Worm (Caenorhabditis elegans): Measurements from ENCODE around the gene cest-6.

The cest-6 gene

DNA sequence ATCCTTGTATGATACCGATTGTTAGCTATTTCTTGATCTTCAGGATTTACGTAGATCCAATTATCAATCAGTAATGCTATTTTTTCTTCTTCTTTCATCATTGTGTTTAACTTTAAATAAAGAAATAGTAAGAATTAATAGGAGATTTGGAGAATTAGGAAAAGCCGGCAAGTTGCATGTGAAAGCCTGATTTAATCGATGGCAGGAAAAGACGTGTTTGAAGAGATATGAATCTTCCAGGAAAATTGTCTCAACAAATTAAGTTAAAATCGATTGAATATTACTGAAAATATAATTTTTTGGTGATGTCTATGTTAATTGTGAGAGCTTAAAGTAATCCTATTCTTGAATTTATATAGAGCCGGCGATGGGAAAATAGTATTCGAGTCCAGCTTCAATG, 42.9 kb upstream of the cest-6 start, which contains the start of gene ZK381.62:
Gene ZK381.62 (minus strand): TSS at position 101 of the 400 bp plus-strand sequence.
- TF ChIP-seq F13H6.1 (tag; optimal IDR thresholded peaks at IDR 0.05) (no peak), ceh-48 (tag; optimal IDR thresholded peaks at IDR 0.05) (no peak), ceh-45 (GFP tag; IDR thresholded peaks at IDR 0.05) (no peak), elt-4 (tag; optimal IDR thresholded peaks at IDR 0.05) (no peak), C38D4.7 (GFP tag; optimal IDR thresholded peaks at IDR 0.05) (no peak), sox-4 (tag; optimal IDR thresholded peaks at IDR 0.05) (no peak), hlh-6 (tag; optimal IDR thresholded peaks at IDR 0.05) (no peak), hlh-8 (tag; optimal IDR thresholded peaks at IDR 0.05) (no peak), ref-2 (tag; optimal IDR thresholded peaks at IDR 0.05) (no peak), hlh-15 (tag; optimal IDR thresholded peaks at IDR 0.05) (no peak), che-1 (tag; optimal IDR thresholded peaks at IDR 0.05) (no peak), unc-3 (GFP tag; conservative IDR thresholded peaks at IDR 0.05) (no peak), unc-3 (tag; optimal IDR thresholded peaks at IDR 0.05) (no peak), fkh-10 (GFP tag; optimal IDR thresholded peaks at IDR 0.05) (no peak), ceh-24 (tag; optimal IDR thresholded peaks at IDR 0.05) (no peak), unc-86 (tag; optimal IDR thresholded peaks at IDR 0.05) (no peak), zip-5 (tag; optimal IDR thresholded peaks at IDR 0.05) (no peak), tbx-2 (tag; optimal IDR thresholded peaks at IDR 0.05) (no peak), elt-2 (tag; optimal IDR thresholded peaks at IDR 0.05) (no peak), gmeb-2 (tag; optimal IDR thresholded peaks at IDR 0.05) (no peak), nhr-11 (tag; optimal IDR thresholded peaks at IDR 0.05) (no peak)

DNA sequence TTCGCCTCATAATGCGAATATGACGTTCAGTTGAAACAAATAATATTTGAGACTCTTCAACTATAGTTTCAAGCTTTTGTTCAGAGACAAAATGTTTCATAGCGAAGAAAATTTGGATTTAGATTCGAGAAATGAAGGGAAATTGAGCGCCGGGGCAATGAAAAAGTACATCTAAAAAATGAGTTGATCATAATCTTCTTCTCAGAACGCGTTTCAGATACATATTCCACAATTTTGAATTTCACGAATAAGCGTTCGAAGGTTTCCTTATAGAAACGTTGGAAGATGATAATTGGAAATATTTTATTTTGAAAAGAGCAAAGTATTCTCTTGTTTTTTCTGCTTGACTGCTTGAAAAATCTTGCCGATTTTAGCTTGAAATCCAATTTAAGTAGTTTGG, 42.0 kb upstream of the cest-6 start, which contains the start of gene ZK381.8:
Gene ZK381.8 (minus strand): TSS at position 101 of the 400 bp plus-strand sequence.
- no peak for TF ChIP-seq gmeb-2 (tag; optimal IDR thresholded peaks at IDR 0.05)
- TF ChIP-seq ceh-18 (tag; optimal IDR thresholded peaks at IDR 0.05) = no peak
- TF ChIP-seq pat-9 (tag; optimal IDR thresholded peaks at IDR 0.05) = no peak
- no peak for TF ChIP-seq odd-2 (tag; optimal IDR thresholded peaks at IDR 0.05)
- no peak for TF ChIP-seq ceh-30 (tag; optimal IDR thresholded peaks at IDR 0.05)

DNA sequence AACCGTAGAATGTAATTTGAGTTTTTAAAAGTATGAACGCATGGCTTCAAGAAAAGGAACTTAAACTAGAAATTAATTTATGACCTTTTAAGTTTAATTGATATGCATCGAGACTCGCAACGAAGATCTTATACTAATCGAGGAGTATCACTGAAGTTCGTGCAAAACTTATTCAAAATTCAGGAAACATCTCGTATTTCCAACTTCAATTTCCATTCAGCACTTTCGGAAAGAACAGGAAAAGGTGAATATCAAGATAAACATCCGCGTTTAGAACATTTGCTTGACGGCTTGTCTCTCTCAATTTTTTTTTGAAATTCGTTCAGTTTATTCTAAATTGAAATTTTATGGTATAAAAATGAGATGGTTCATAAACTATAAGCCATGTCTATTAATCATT, 36.9 kb upstream of the cest-6 start, which contains the start of gene ZK381.2:
Gene ZK381.2 (plus strand): TSS at position 301 of the 400 bp plus-strand sequence.
- TF ChIP-seq pag-3 (tag; optimal IDR thresholded peaks at IDR 0.05; ENCODE audit: borderline replicate concordance) = no peak
- no peak for TF ChIP-seq fkh-6 (tag; optimal IDR thresholded peaks at IDR 0.05)

DNA sequence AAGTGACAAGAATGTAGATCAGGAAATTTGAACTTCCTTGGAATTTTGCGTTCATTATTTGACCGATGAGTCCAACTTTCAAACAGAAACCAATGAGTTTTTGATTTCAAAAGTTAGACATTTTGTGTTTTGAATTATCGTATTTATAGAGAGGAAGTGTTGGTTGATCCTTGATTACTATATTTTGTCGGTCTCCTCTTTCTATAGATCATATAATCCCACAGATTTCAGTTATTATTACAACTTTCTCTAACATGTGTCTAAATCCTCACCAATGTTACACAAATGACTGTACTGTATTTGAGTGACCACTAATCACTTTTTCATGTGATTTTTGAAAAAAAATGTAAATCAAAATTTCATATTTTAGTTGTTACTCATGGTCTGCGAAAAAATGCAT, 36.2 kb upstream of the cest-6 start, which contains the start of gene B0478.3:
Gene B0478.3 (minus strand): TSS at position 101 of the 400 bp plus-strand sequence.
- TF ChIP-seq ceh-30 (tag; optimal IDR thresholded peaks at IDR 0.05) = no peak
- TF ChIP-seq hlh-13 (GFP tag; optimal IDR thresholded peaks at IDR 0.05) = no peak
- TF ChIP-seq syd-9 (tag; optimal IDR thresholded peaks at IDR 0.05) = no peak
- no peak for TF ChIP-seq nhr-11 (tag; optimal IDR thresholded peaks at IDR 0.05)
- no peak for TF ChIP-seq ceh-45 (GFP tag; IDR thresholded peaks at IDR 0.05)

DNA sequence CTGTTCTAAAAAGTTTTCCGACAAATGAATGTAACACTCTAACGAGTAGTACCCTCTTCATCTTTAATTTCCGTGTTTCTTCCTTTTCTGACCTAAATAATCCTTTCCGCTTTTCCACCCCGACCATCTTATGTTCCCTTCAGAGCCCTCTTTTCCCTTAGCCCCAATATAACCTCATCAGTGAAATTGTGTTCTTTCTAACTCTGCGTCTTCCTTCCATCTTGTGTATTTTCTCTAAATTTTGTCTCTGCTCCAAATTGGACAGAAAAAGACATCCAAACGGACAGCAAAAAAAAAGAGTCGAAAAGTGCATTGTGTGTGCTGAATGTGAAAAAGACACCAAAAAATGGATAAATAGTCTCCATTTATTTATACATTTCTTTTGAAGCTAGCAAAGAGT, 31.2 kb upstream of the cest-6 start:
- TF ChIP-seq unc-42 (tag; optimal IDR thresholded peaks at IDR 0.05) (peak; percentile 95), ceh-14 (tag; optimal IDR thresholded peaks at IDR 0.05) (no peak), T23F11.4 (GFP tag; optimal IDR thresholded peaks at IDR 0.05) (no peak)

DNA sequence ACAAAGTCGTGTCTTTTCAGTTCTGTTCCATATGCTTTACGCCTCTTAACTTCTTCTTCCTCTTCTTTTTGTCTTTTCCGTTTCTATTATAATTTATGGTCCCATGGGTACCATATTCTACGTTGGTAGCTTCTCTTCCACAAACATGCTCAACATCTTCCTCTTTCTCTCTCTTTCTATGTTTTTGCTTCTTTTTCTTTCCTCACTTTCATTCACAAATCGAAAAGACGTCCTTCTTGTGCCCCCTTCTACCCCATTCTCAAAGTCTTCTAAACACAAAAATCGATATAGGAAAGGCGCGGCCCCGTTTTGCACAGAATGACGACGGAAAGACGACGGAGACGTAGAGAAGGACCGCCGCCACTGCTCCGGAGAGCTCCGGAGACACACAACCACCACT, 30.4 kb upstream of the cest-6 start:
- TF ChIP-seq unc-55 (GFP tag; optimal IDR thresholded peaks at IDR 0.05) (peak; percentile 23), ceh-31 (tag; optimal IDR thresholded peaks at IDR 0.05) (peak; percentile 45), madf-2 (tag; optimal IDR thresholded peaks at IDR 0.05) (no peak), ceh-48 (tag; optimal IDR thresholded peaks at IDR 0.05) (peak; percentile 95), nfya-1 (tag; optimal IDR thresholded peaks at IDR 0.05) (peak; percentile 50), dmd-4 (tag; optimal IDR thresholded peaks at IDR 0.05; ENCODE audit: borderline replicate concordance) (no peak), unc-3 (GFP tag; conservative IDR thresholded peaks at IDR 0.05) (no peak), unc-3 (tag; optimal IDR thresholded peaks at IDR 0.05) (peak; percentile 52), che-1 (tag; optimal IDR thresholded peaks at IDR 0.05) (no peak), ahr-1 (tag; optimal IDR thresholded peaks at IDR 0.05) (no peak)
